Worm (Caenorhabditis elegans): ENCODE measurements around the gene npr-4.

DNA sequence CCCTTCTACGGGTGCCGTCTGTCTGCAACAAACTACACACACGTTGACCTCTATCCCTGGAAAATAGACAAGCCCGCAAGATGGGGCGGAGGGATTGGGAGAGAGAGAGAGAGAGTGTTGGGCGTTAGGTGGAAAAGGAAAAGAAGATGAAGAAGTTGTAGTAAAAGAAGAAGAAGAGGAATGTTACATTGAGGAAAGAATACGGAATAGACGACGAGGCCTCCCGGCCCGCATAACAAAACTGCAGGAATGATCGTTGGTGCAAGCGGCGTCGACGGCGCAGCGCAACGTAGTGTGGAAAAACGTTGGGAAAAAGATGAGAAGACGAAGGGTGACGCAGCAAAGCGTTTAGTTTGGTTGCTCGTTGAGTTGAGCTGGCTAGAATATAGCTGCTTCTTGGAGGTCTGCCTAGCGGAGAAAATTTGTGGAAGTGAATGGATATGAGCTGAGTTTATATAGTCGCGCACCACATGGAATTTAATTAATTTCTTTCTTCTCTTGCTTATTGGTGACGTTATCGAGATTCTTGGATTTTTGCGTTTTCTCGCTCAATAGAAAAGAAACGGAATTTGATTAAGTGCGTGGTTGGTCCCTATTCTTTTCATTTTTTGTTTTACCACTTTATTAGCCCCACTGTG lies 41.2 kb downstream of the npr-4 start:
- TF ChIP-seq nhr-12 (tag; optimal IDR thresholded peaks at IDR 0.05) = no peak
- peak; percentile 78 for TF ChIP-seq ces-1 (GFP tag; optimal IDR thresholded peaks at IDR 0.05)
- peak; percentile 75 for TF ChIP-seq unc-120 (tag; optimal IDR thresholded peaks at IDR 0.05; ENCODE audit: poor library complexity, severe bottlenecking)
- TF ChIP-seq unc-62 (GFP tag; optimal IDR thresholded peaks at IDR 0.05) = peak; percentile 60
- TF ChIP-seq unc-39 (tag; optimal IDR thresholded peaks at IDR 0.05) = no peak
- TF ChIP-seq sem-2 (GFP tag; optimal IDR thresholded peaks at IDR 0.05) = no peak
- no peak for TF ChIP-seq elt-1 (tag; optimal IDR thresholded peaks at IDR 0.05; ENCODE audit: borderline replicate concordance, insufficient read depth)
- no peak for TF ChIP-seq mab-5 (tag; optimal IDR thresholded peaks at IDR 0.05)
- TF ChIP-seq blmp-1 (tag; optimal IDR thresholded peaks at IDR 0.05) = no peak
- no peak for TF ChIP-seq snpc-4 (tag; optimal IDR thresholded peaks at IDR 0.05)
- TF ChIP-seq elt-3 (tag; optimal IDR thresholded peaks at IDR 0.05) = no peak
- no peak for TF ChIP-seq pha-4 (tag; optimal IDR thresholded peaks at IDR 0.05)
- TF ChIP-seq nhr-76 (tag; optimal IDR thresholded peaks at IDR 0.05) = no peak
- no peak for TF ChIP-seq nhr-28 (tag; optimal IDR thresholded peaks at IDR 0.05)
